Worm (Caenorhabditis elegans): ENCODE results near the gene gst-29.

DNA sequence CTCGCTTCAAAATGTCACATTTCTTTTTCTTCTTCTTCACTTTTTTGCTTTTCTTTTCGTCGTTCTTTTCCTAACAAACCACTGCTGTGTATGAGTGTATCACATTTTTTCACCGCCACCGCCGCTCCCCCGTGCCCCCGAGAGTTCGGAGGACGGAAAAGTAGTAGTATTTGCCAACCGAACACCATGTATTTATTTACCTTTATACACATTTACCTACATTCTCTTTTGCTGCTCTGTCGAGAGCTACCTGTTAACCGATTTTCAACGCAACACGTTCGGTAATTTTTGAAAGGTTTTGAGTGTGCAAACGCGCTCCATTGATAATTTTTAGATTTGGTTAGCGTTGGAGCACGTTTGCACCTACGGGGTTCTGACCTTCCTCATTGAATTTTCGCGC, 36.6 kb upstream of the gst-29 start:
- TF ChIP-seq ceh-13 (GFP tag; optimal IDR thresholded peaks at IDR 0.05) (no peak), tbx-11 (GFP tag; IDR thresholded peaks at IDR 0.05) (no peak), ama-1 (optimal IDR thresholded peaks at IDR 0.05) (no peak), ets-7 (tag; optimal IDR thresholded peaks at IDR 0.05) (no peak), flt-1 (GFP tag; IDR thresholded peaks at IDR 0.05) (no peak), scrt-1 (GFP tag; IDR thresholded peaks at IDR 0.05) (no peak), sea-1 (GFP tag; conservative IDR thresholded peaks at IDR 0.05) (no peak), pes-1 (GFP tag; IDR thresholded peaks at IDR 0.05) (no peak), hnd-1 (tag; optimal IDR thresholded peaks at IDR 0.05) (no peak), hmbx-1 (tag; optimal IDR thresholded peaks at IDR 0.05) (no peak)
